Worm (Caenorhabditis elegans) whole organism, young adult: ENCODE data around the gene C15H11.10.

Experiments used
- F23B12.7 ChIP-seq: sonication (generic microtip); optimal IDR thresholded peaks from 2 replicates; lab custom pipeline; 2017; ENCODE audit warnings: missing genetic modification characterization, mild to moderate bottlenecking, missing compliant biosample characterization, antibody characterized with exemption, moderate library complexity; ENCODE audit not compliant: insufficient read depth
- F39B2.1 ChIP-seq: fragments of 200-800 bp; sonication (Bioruptor generic); IDR thresholded peaks from 2 replicates; pipeline ENCODE4 v1.3.6; 2022; ENCODE audit warnings: missing genetic modification reagents, missing genetic modification characterization, missing compliant biosample characterization
- F49E8.2 ChIP-seq: sonication (generic microtip); optimal IDR thresholded peaks from 3 replicates; lab custom pipeline; 2017; ENCODE audit warnings: missing genetic modification characterization, mild to moderate bottlenecking, missing compliant biosample characterization, antibody characterized with exemption, moderate library complexity; ENCODE audit not compliant: insufficient read depth
- F57C9.4 ChIP-seq: sonication (generic microtip); optimal IDR thresholded peaks from 2 replicates; lab custom pipeline; 2017; ENCODE audit warnings: mild to moderate bottlenecking, missing genetic modification characterization, missing compliant biosample characterization
- K12H6.12 ChIP-seq: fragments of 200-800 bp; sonication (Bioruptor generic); optimal IDR thresholded peaks from 2 replicates; lab custom pipeline; 2018; ENCODE audit warnings: mild to moderate bottlenecking, missing genetic modification characterization, missing compliant biosample characterization
- T26A5.8 ChIP-seq: sonication (generic microtip); optimal IDR thresholded peaks from 2 replicates; lab custom pipeline; 2016; ENCODE audit warnings: missing genetic modification characterization, missing compliant biosample characterization
- Y56A3A.18 ChIP-seq: fragments of 200-800 bp; sonication (Bioruptor generic); IDR thresholded peaks from 2 replicates; pipeline ENCODE4 v1.3.6; 2022; ENCODE audit warnings: missing genetic modification reagents, missing genetic modification characterization, missing compliant biosample characterization
- ZK185.1 ChIP-seq: sonication (generic microtip); optimal IDR thresholded peaks from 2 replicates; lab custom pipeline; 2016; ENCODE audit warnings: mild to moderate bottlenecking, missing genetic modification characterization, missing compliant biosample characterization; ENCODE audit not compliant: poor library complexity, severe bottlenecking
- aptf-2 ChIP-seq: fragments of 200-800 bp; sonication (Bioruptor generic); conservative IDR thresholded peaks from 2 replicates; pipeline ENCODE4 v1.3.6; 2022; ENCODE audit warnings: missing genetic modification reagents, missing genetic modification characterization, missing compliant biosample characterization
- aptf-3 ChIP-seq: fragments of 200-800 bp; sonication (Bioruptor generic); IDR thresholded peaks from 2 replicates; pipeline ENCODE4 v1.3.6; 2022; ENCODE audit warnings: missing genetic modification characterization, missing compliant biosample characterization
- atf-7 ChIP-seq: sonication (generic microtip); optimal IDR thresholded peaks from 2 replicates; lab custom pipeline; 2017; ENCODE audit warnings: mild to moderate bottlenecking, missing genetic modification characterization, missing compliant biosample characterization
- athp-1 ChIP-seq: sonication (generic microtip); optimal IDR thresholded peaks from 2 replicates; lab custom pipeline; 2017; ENCODE audit warnings: mild to moderate bottlenecking, missing genetic modification characterization, missing compliant biosample characterization
- attf-3 ChIP-seq: fragments of 200-800 bp; sonication (Bioruptor generic); conservative IDR thresholded peaks from 2 replicates; pipeline ENCODE4 v1.3.6; 2022; ENCODE audit warnings: missing genetic modification reagents, missing genetic modification characterization, missing compliant biosample characterization
- attf-5 ChIP-seq: fragments of 200-800 bp; sonication (Bioruptor generic); optimal IDR thresholded peaks from 2 replicates; lab custom pipeline; 2018; ENCODE audit warnings: mild to moderate bottlenecking, missing genetic modification characterization, missing compliant biosample characterization
- attf-6 ChIP-seq: fragments of 200-800 bp; sonication (Bioruptor generic); IDR thresholded peaks from 2 replicates; pipeline ENCODE4 v1.3.6; 2022; ENCODE audit warnings: missing genetic modification reagents, missing genetic modification characterization, missing compliant biosample characterization
- ccch-3 ChIP-seq: fragments of 200-800 bp; sonication (Bioruptor generic); optimal IDR thresholded peaks from 2 replicates; lab custom pipeline; 2018; ENCODE audit warnings: mild to moderate bottlenecking, missing genetic modification characterization, missing compliant biosample characterization
- ceh-100 ChIP-seq: fragments of 200-800 bp; sonication (Bioruptor generic); IDR thresholded peaks from 2 replicates; pipeline ENCODE4 v1.3.6; 2022; ENCODE audit warnings: missing genetic modification reagents, missing genetic modification characterization, missing compliant biosample characterization
- ceh-40 ChIP-seq: fragments of 200-800 bp; sonication (Bioruptor generic); IDR thresholded peaks from 2 replicates; pipeline ENCODE4 v1.3.6; 2022; ENCODE audit warnings: missing genetic modification characterization, missing compliant biosample characterization
- ceh-91 ChIP-seq: fragments of 200-800 bp; sonication (Bioruptor generic); IDR thresholded peaks from 2 replicates; pipeline ENCODE4 v1.3.6; 2022; ENCODE audit warnings: missing genetic modification reagents, missing genetic modification characterization, missing compliant biosample characterization
- egl-18 ChIP-seq: fragments of 200-800 bp; sonication (Bioruptor generic); IDR thresholded peaks from 2 replicates; pipeline ENCODE4 v1.3.6; 2022; ENCODE audit warnings: missing genetic modification reagents, missing genetic modification characterization, missing compliant biosample characterization
- ekl-4 ChIP-seq: fragments of 200-800 bp; sonication (Bioruptor generic); IDR thresholded peaks from 2 replicates; pipeline ENCODE4 v1.3.6; 2022; ENCODE audit warnings: missing genetic modification reagents, missing genetic modification characterization, missing compliant biosample characterization
- fkh-3 ChIP-seq: sonication (generic microtip); optimal IDR thresholded peaks from 2 replicates; lab custom pipeline; 2016; ENCODE audit warnings: mild to moderate bottlenecking, missing genetic modification characterization, missing compliant biosample characterization
- gei-17 ChIP-seq: fragments of 200-800 bp; sonication (Bioruptor generic); optimal IDR thresholded peaks from 2 replicates; lab custom pipeline; 2018; ENCODE audit warnings: mild to moderate bottlenecking, missing genetic modification characterization, missing compliant biosample characterization
- him-1 ChIP-seq: sonication (generic microtip); optimal IDR thresholded peaks from 2 replicates; lab custom pipeline; 2016; ENCODE audit warnings: missing genotype, missing genetic modification reagents, missing genetic modification characterization, missing compliant biosample characterization
- hlh-12 ChIP-seq: sonication (generic microtip); optimal IDR thresholded peaks from 2 replicates; lab custom pipeline; 2016; ENCODE audit warnings: missing genetic modification characterization, missing compliant biosample characterization
- hsf-1 ChIP-seq: fragments of 200-800 bp; sonication (Bioruptor generic); IDR thresholded peaks from 2 replicates; pipeline ENCODE4 v1.3.6; 2022; ENCODE audit warnings: missing genetic modification reagents, missing genetic modification characterization, missing compliant biosample characterization
- lin-26 ChIP-seq: fragments of 200-800 bp; sonication (Bioruptor generic); IDR thresholded peaks from 2 replicates; pipeline ENCODE4 v1.3.6; 2022; ENCODE audit warnings: missing genetic modification reagents, missing genetic modification characterization, missing compliant biosample characterization
- lin-40 ChIP-seq: sonication (generic microtip); optimal IDR thresholded peaks from 2 replicates; lab custom pipeline; 2016; ENCODE audit warnings: missing genetic modification characterization, mild to moderate bottlenecking, missing compliant biosample characterization, missing genotype, missing genetic modification reagents
- lin-54 ChIP-seq: fragments of 200-800 bp; sonication (Bioruptor generic); optimal IDR thresholded peaks from 2 replicates; lab custom pipeline; 2018; ENCODE audit warnings: mild to moderate bottlenecking, missing genetic modification characterization, missing compliant biosample characterization
- madf-6 ChIP-seq: fragments of 200-800 bp; sonication (Bioruptor generic); IDR thresholded peaks from 2 replicates; pipeline ENCODE4 v1.3.6; 2022; ENCODE audit warnings: missing genetic modification reagents, missing genetic modification characterization, missing compliant biosample characterization
- madf-8 ChIP-seq: fragments of 200-800 bp; sonication (Bioruptor generic); conservative IDR thresholded peaks from 2 replicates; pipeline ENCODE4 v1.3.6; 2022; ENCODE audit warnings: missing genetic modification reagents, missing genetic modification characterization, missing compliant biosample characterization
- mcd-1 ChIP-seq: fragments of 200-800 bp; sonication (Bioruptor generic); IDR thresholded peaks from 2 replicates; pipeline ENCODE4 v1.3.6; 2022; ENCODE audit warnings: missing genetic modification reagents, missing genetic modification characterization, missing compliant biosample characterization
- mes-4 ChIP-seq: sonication (generic microtip); optimal IDR thresholded peaks from 2 replicates; lab custom pipeline; 2016; ENCODE audit warnings: missing genotype, missing genetic modification characterization, missing compliant biosample characterization
- mxl-1 ChIP-seq: sonication (generic microtip); optimal IDR thresholded peaks from 2 replicates; lab custom pipeline; 2016; ENCODE audit warnings: missing genetic modification characterization, missing compliant biosample characterization
- nfya-2 ChIP-seq: fragments of 200-800 bp; sonication (Bioruptor generic); IDR thresholded peaks from 2 replicates; pipeline ENCODE4 v1.3.6; 2022; ENCODE audit warnings: missing genetic modification reagents, missing genetic modification characterization, missing compliant biosample characterization
- nhr-120 ChIP-seq: fragments of 200-800 bp; sonication (Bioruptor generic); IDR thresholded peaks from 2 replicates; pipeline ENCODE4 v1.3.6; 2022; ENCODE audit warnings: missing genetic modification characterization, missing compliant biosample characterization
- rcor-1 ChIP-seq: fragments of 200-800 bp; sonication (Bioruptor generic); IDR thresholded peaks from 2 replicates; pipeline ENCODE4 v1.3.6; 2022; ENCODE audit warnings: missing genetic modification reagents, missing genetic modification characterization, missing compliant biosample characterization
- repo-1 ChIP-seq: sonication (generic microtip); optimal IDR thresholded peaks from 2 replicates; lab custom pipeline; 2017; ENCODE audit warnings: mild to moderate bottlenecking, missing genetic modification characterization, missing compliant biosample characterization
- sea-2 ChIP-seq: fragments of 200-800 bp; sonication (Bioruptor generic); IDR thresholded peaks from 2 replicates; pipeline ENCODE4 v1.3.6; 2022; ENCODE audit warnings: missing genetic modification characterization, missing compliant biosample characterization
- snpc-3.4 ChIP-seq: sonication (generic microtip); optimal IDR thresholded peaks from 2 replicates; lab custom pipeline; 2017; ENCODE audit warnings: missing genetic modification characterization, mild to moderate bottlenecking, missing compliant biosample characterization, antibody characterized with exemption, moderate library complexity, missing genotype, missing genetic modification reagents
- snpc-4 ChIP-seq, 5 experiments: fragments of 150-350 bp in 1 of 5; sonication (generic microtip) in 4 of 5; optimal IDR thresholded peaks; 2 replicates each; lab custom pipeline; 2014 to 2018; ENCODE audit warnings: missing genetic modification characterization in 5 of 5, missing biosample characterization in 3 of 5, antibody characterized with exemption in 2 of 5, mild to moderate bottlenecking in 2 of 5, missing compliant biosample characterization in 2 of 5, missing genotype in 2 of 5, moderate library complexity in 2 of 5, missing genetic modification reagents in 1 of 5
- somi-1 ChIP-seq: fragments of 200-800 bp; sonication (Bioruptor generic); optimal IDR thresholded peaks from 2 replicates; lab custom pipeline; 2018; ENCODE audit warnings: mild to moderate bottlenecking, missing genetic modification characterization, missing compliant biosample characterization
- unc-130 ChIP-seq: sonication (generic microtip); optimal IDR thresholded peaks from 2 replicates; lab custom pipeline; 2016; ENCODE audit warnings: missing genetic modification reagents, missing genetic modification characterization, missing compliant biosample characterization
- xnd-1 ChIP-seq: sonication (generic microtip); optimal IDR thresholded peaks from 2 replicates; lab custom pipeline; 2016; ENCODE audit warnings: missing genotype, missing genetic modification reagents, missing genetic modification characterization, missing compliant biosample characterization
- ztf-18 ChIP-seq: sonication (generic microtip); optimal IDR thresholded peaks from 2 replicates; lab custom pipeline; 2016; ENCODE audit warnings: missing genotype, mild to moderate bottlenecking, missing genetic modification characterization, missing compliant biosample characterization
- ztf-28 ChIP-seq: fragments of 200-800 bp; sonication (Bioruptor generic); IDR thresholded peaks from 2 replicates; pipeline ENCODE4 v1.3.6; 2022; ENCODE audit warnings: missing genetic modification reagents, missing genetic modification characterization, missing compliant biosample characterization
- ztf-3 ChIP-seq: fragments of 200-800 bp; sonication (Bioruptor generic); optimal IDR thresholded peaks from 2 replicates; lab custom pipeline; 2018; ENCODE audit warnings: mild to moderate bottlenecking, missing genetic modification characterization, missing compliant biosample characterization

C15H11.10 gene

DNA sequence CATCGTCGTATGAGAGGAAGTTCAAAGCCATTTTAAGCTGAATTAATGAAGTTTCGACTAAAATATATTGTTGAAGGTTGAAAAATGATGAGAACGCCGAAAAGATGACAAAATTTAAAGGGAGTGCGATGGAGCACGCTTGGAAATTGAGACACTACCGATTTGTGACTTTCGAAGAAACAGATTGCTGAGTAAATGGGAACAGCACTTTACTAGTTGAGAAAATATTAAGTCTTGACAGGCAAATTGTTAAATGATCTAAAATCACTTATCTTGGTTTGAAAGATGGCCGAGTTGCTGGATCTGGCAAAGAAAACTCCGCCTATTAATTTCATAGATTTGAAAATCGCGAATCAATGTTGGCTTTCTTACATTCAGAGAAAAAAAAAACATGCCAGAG is 31.3 kb downstream of the C15H11.10 start, which contains the start of gene rpoa-12 (continued):
- TF ChIP-seq ccch-3 (GFP tag; lab: Kevin White, UChicago) (no peak), mxl-1 (tag; lab: Kevin White, UChicago) (no peak), attf-5 (GFP tag; lab: Kevin White, UChicago) (peak; percentile 8), ztf-18 (peak; percentile 5), K12H6.12 (tag; lab: Kevin White, UChicago) (peak; percentile 17), Y56A3A.18 (GFP tag; lab: Robert Waterston, UW) (no peak), madf-8 (GFP tag; lab: Robert Waterston, UW) (no peak), ceh-91 (GFP tag; lab: Robert Waterston, UW) (no peak), egl-18 (no peak), lin-26 (GFP tag; lab: Robert Waterston, UW) (no peak), T26A5.8 (tag; lab: Kevin White, UChicago) (no peak), ZK185.1 (tag; lab: Kevin White, UChicago) (no peak), sea-2 (GFP tag; lab: Robert Waterston, UW) (no peak), fkh-3 (tag; lab: Kevin White, UChicago) (no peak), ceh-40 (GFP tag; lab: Robert Waterston, UW) (no peak), attf-6 (GFP tag; lab: Robert Waterston, UW) (0 out of 2 replicates have a peak, but pooled peaks have one; percentile 10), somi-1 (GFP tag; lab: Kevin White, UChicago) (no peak), lin-54 (GFP tag; lab: Kevin White, UChicago) (no peak), ztf-3 (GFP tag; lab: Kevin White, UChicago) (no peak), aptf-3 (GFP tag; lab: Robert Waterston, UW) (no peak), aptf-2 (no peak), ekl-4 (0 out of 2 replicates have a peak, but pooled peaks have one; percentile 34), ztf-28 (GFP tag; lab: Robert Waterston, UW) (no peak), snpc-4 (GFP tag; optimal IDR thresholded peaks at IDR 0.05; lab: Kevin White, UChicago) (no peak), snpc-4 (tag; optimal IDR thresholded peaks at IDR 0.05; lab: Kevin White, UChicago) (peak in 1 of 4 experiments; percentile 42), nfya-2 (GFP tag; lab: Robert Waterston, UW) (no peak), hsf-1 (GFP tag; lab: Robert Waterston, UW) (0 out of 2 replicates have a peak, but pooled peaks have one; percentile 38), F23B12.7 (tag; lab: Kevin White, UChicago) (no peak), unc-130 (GFP tag; lab: Kevin White, UChicago) (peak; percentile 8), atf-7 (no peak), snpc-3.4 (tag; lab: Kevin White, UChicago) (no peak), xnd-1 (tag; lab: Kevin White, UChicago) (no peak), repo-1 (tag; lab: Kevin White, UChicago) (no peak), athp-1 (tag; lab: Kevin White, UChicago) (no peak), attf-3 (no peak), hlh-12 (no peak), rcor-1 (GFP tag; lab: Robert Waterston, UW) (no peak), madf-6 (GFP tag; lab: Robert Waterston, UW) (no peak), F49E8.2 (tag; lab: Kevin White, UChicago) (no peak), ceh-100 (peak; percentile 88), F39B2.1 (no peak), lin-40 (tag; lab: Kevin White, UChicago) (no peak), mcd-1 (GFP tag; lab: Robert Waterston, UW) (peak; percentile 42; the same call in 1 of the 2 replicates), mes-4 (tag; lab: Kevin White, UChicago) (no peak), him-1 (tag; lab: Kevin White, UChicago) (no peak), gei-17 (GFP tag; lab: Kevin White, UChicago) (no peak), nhr-120 (GFP tag; lab: Robert Waterston, UW) (no peak), F57C9.4 (tag; lab: Kevin White, UChicago) (no peak)
